Worm (Caenorhabditis elegans): ENCODE measurements around the gene smex-1.

Gene smex-1

ce11 chrV:8325906-8326305 is 30.1 kb upstream of the smex-1 start:
- peak; percentile 63 for TF ChIP-seq zfh-2 (GFP tag; conservative IDR thresholded peaks at IDR 0.05)
- no peak for TF ChIP-seq athp-1 (tag; optimal IDR thresholded peaks at IDR 0.05)

ce11 chrV:8323545-8323944 is 27.8 kb upstream of the smex-1 start:
- TF ChIP-seq nhr-120 (GFP tag; IDR thresholded peaks at IDR 0.05) (no peak), Y53F4B.3 (GFP tag; IDR thresholded peaks at IDR 0.05) (no peak), lsy-27 (tag; optimal IDR thresholded peaks at IDR 0.05; ENCODE audit: borderline replicate concordance, insufficient read depth) (no peak)

- TF ChIP-seq hlh-12 (tag; optimal IDR thresholded peaks at IDR 0.05) (no peak), unc-62 (GFP tag; optimal IDR thresholded peaks at IDR 0.05) (no peak), chd-7 (tag; optimal IDR thresholded peaks at IDR 0.05) (no peak)
Observed at ce11 chrV:8318135-8318534, 22.4 kb upstream of the smex-1 start, which contains the start of gene clec-219. Gene clec-219 (plus strand): TSS chrV:8318435.

- TF ChIP-seq hmg-20 (GFP tag; IDR thresholded peaks at IDR 0.05), result peak; percentile 56; the same call in 1 of the 2 replicates
- TF ChIP-seq attf-6 (GFP tag; IDR thresholded peaks at IDR 0.05), result 0 out of 2 replicates have a peak, but pooled peaks have one; percentile 9
- 0 out of 2 replicates have a peak, but pooled peaks have one; percentile 9 for TF ChIP-seq B0019.2 (GFP tag; conservative IDR thresholded peaks at IDR 0.05)
- TF ChIP-seq ztf-6 (GFP tag; IDR thresholded peaks at IDR 0.05), result 0 out of 2 replicates have a peak, but pooled peaks have one; percentile 56
- TF ChIP-seq F37B4.10 (GFP tag; IDR thresholded peaks at IDR 0.05), result 0 out of 2 replicates have a peak, but pooled peaks have one; percentile 31
- peak; percentile 34; the same call in 1 of the 2 replicates for TF ChIP-seq pbrm-1 (GFP tag; IDR thresholded peaks at IDR 0.05)
- 0 out of 2 replicates have a peak, but pooled peaks have one; percentile 34 for TF ChIP-seq Y56A3A.18 (GFP tag; IDR thresholded peaks at IDR 0.05)
- TF ChIP-seq lin-26 (GFP tag; IDR thresholded peaks at IDR 0.05), result peak; percentile 58; the same call in 1 of the 2 replicates
- peak; percentile 19; the same call in 1 of the 2 replicates for TF ChIP-seq F33H1.4 (GFP tag; IDR thresholded peaks at IDR 0.05)
- peak; percentile 72; the same call in 1 of the 2 replicates for TF ChIP-seq bed-1 (GFP tag; IDR thresholded peaks at IDR 0.05)
- TF ChIP-seq ceh-58 (GFP tag; IDR thresholded peaks at IDR 0.05), result 0 out of 2 replicates have a peak, but pooled peaks have one; percentile 58
- TF ChIP-seq lag-1 (GFP tag; IDR thresholded peaks at IDR 0.05), result 0 out of 2 replicates have a peak, but pooled peaks have one; percentile 77
- TF ChIP-seq let-526 (GFP tag; IDR thresholded peaks at IDR 0.05), result peak; percentile 66; the same call in 1 of the 2 replicates
- 0 out of 2 replicates have a peak, but pooled peaks have one; percentile 13 for TF ChIP-seq aptf-2 (GFP tag; conservative IDR thresholded peaks at IDR 0.05)
- TF ChIP-seq ceh-40 (GFP tag; IDR thresholded peaks at IDR 0.05), result 0 out of 2 replicates have a peak, but pooled peaks have one; percentile 22
- peak; percentile 68; the same call in 1 of the 2 replicates for TF ChIP-seq madf-3 (GFP tag; IDR thresholded peaks at IDR 0.05)
- peak; percentile 66; the same call in 1 of the 2 replicates for TF ChIP-seq ztf-25 (GFP tag; IDR thresholded peaks at IDR 0.05)
Observed at ce11 chrV:8314782-8315181, 19.0 kb upstream of the smex-1 start.

- TF ChIP-seq atf-7 (tag; optimal IDR thresholded peaks at IDR 0.05), result no peak
- no peak for TF ChIP-seq dox-1 (GFP tag; IDR thresholded peaks at IDR 0.05)
- TF ChIP-seq T26A5.8 (tag; optimal IDR thresholded peaks at IDR 0.05), result no peak
- no peak for TF ChIP-seq K11D2.4 (GFP tag; IDR thresholded peaks at IDR 0.05)
- TF ChIP-seq cebp-1 (GFP tag; IDR thresholded peaks at IDR 0.05), result no peak
- TF ChIP-seq cebp-1 (tag; optimal IDR thresholded peaks at IDR 0.05), result no peak
- no peak for TF ChIP-seq F39B2.1 (GFP tag; IDR thresholded peaks at IDR 0.05)
- no peak for TF ChIP-seq hrde-1 (tag; optimal IDR thresholded peaks at IDR 0.05; ENCODE audit: borderline replicate concordance)
- no peak for TF ChIP-seq ztf-22 (GFP tag; optimal IDR thresholded peaks at IDR 0.05)
- no peak for TF ChIP-seq ztf-25 (GFP tag; IDR thresholded peaks at IDR 0.05)
- no peak for TF ChIP-seq athp-1 (tag; optimal IDR thresholded peaks at IDR 0.05)
- no peak for TF ChIP-seq lin-40 (tag; optimal IDR thresholded peaks at IDR 0.05)
- TF ChIP-seq B0336.3 (GFP tag; IDR thresholded peaks at IDR 0.05), result no peak
Observed at ce11 chrV:8311210-8311609, 15.4 kb upstream of the smex-1 start, which contains the start of gene W02D7.12. Gene W02D7.12 (plus strand): TSS chrV:8311510.

Measured in whole organism, young adult.